Worm (Caenorhabditis elegans): Measurements from ENCODE around the gene ttr-23.

The ttr-23 gene

ce11 chrV:10555239-10555638, 34.4 kb downstream of the ttr-23 start, which contains the start of gene F32G8.3:
Gene F32G8.3 (minus strand): TSS chrV:10555339.
- TF ChIP-seq aly-2 (tag; optimal IDR thresholded peaks at IDR 0.05) = no peak
- TF ChIP-seq zag-1 (tag; optimal IDR thresholded peaks at IDR 0.05) = no peak
- TF ChIP-seq Y55F3AM.14 (GFP tag; optimal IDR thresholded peaks at IDR 0.05) = no peak
- TF ChIP-seq ama-1 (optimal IDR thresholded peaks at IDR 0.05) = no peak
- TF ChIP-seq lin-39 (tag; optimal IDR thresholded peaks at IDR 0.05) = no peak
- no peak for TF ChIP-seq skn-1 (tag; optimal IDR thresholded peaks at IDR 0.05)
- TF ChIP-seq nhr-23 (tag; optimal IDR thresholded peaks at IDR 0.05) = no peak
- TF ChIP-seq nhr-6 (tag; optimal IDR thresholded peaks at IDR 0.05) = no peak
- no peak for TF ChIP-seq nhr-11 (tag; optimal IDR thresholded peaks at IDR 0.05)
- TF ChIP-seq elt-1 (tag; optimal IDR thresholded peaks at IDR 0.05) = no peak
- no peak for TF ChIP-seq ZK546.5 (tag; optimal IDR thresholded peaks at IDR 0.05)
- TF ChIP-seq sma-3 (GFP tag; optimal IDR thresholded peaks at IDR 0.05) = no peak
- TF ChIP-seq snpc-4 (tag; optimal IDR thresholded peaks at IDR 0.05) = no peak
- TF ChIP-seq lin-11 (tag; optimal IDR thresholded peaks at IDR 0.05) = no peak
- no peak for TF ChIP-seq ztf-4 (tag; optimal IDR thresholded peaks at IDR 0.05)
- TF ChIP-seq nhr-25 (tag; optimal IDR thresholded peaks at IDR 0.05) = no peak
- TF ChIP-seq mdl-1 (tag; optimal IDR thresholded peaks at IDR 0.05) = no peak

- no peak for TF ChIP-seq ZK546.5 (tag; optimal IDR thresholded peaks at IDR 0.05)
- TF ChIP-seq blmp-1 (tag; optimal IDR thresholded peaks at IDR 0.05; ENCODE audit: insufficient read depth) = no peak
- no peak for TF ChIP-seq F13H6.1 (tag; optimal IDR thresholded peaks at IDR 0.05)
- TF ChIP-seq aly-2 (tag; optimal IDR thresholded peaks at IDR 0.05) = no peak
- TF ChIP-seq unc-62 (GFP tag; optimal IDR thresholded peaks at IDR 0.05) = no peak
- no peak for TF ChIP-seq skn-1 (tag; optimal IDR thresholded peaks at IDR 0.05)
- TF ChIP-seq ceh-82 (tag; optimal IDR thresholded peaks at IDR 0.05) = no peak
- TF ChIP-seq sma-3 (GFP tag; optimal IDR thresholded peaks at IDR 0.05) = no peak
- TF ChIP-seq alr-1 (tag; optimal IDR thresholded peaks at IDR 0.05) = no peak
Observed at ce11 chrV:10549717-10550116, 39.9 kb downstream of the ttr-23 start, which contains the start of gene F32G8.2. Gene F32G8.2 (plus strand): TSS chrV:10550017.

ce11 chrV:10548981-10549380, 40.7 kb downstream of the ttr-23 start, which contains the start of gene srd-34:
Gene srd-34 (minus strand): TSS chrV:10549081.
- no peak for TF ChIP-seq lin-11 (tag; optimal IDR thresholded peaks at IDR 0.05)
- no peak for TF ChIP-seq zag-1 (tag; optimal IDR thresholded peaks at IDR 0.05)
- TF ChIP-seq gmeb-1 (tag; optimal IDR thresholded peaks at IDR 0.05) = no peak
- TF ChIP-seq lin-13 (GFP tag; optimal IDR thresholded peaks at IDR 0.05) = no peak
- TF ChIP-seq nhr-237 (tag; optimal IDR thresholded peaks at IDR 0.05) = no peak
- TF ChIP-seq sma-3 (GFP tag; optimal IDR thresholded peaks at IDR 0.05) = no peak
- TF ChIP-seq unc-55 (GFP tag; optimal IDR thresholded peaks at IDR 0.05) = no peak
- no peak for TF ChIP-seq lsy-2 (tag; optimal IDR thresholded peaks at IDR 0.05)
- no peak for TF ChIP-seq unc-62 (GFP tag; optimal IDR thresholded peaks at IDR 0.05)
- no peak for TF ChIP-seq elt-1 (tag; optimal IDR thresholded peaks at IDR 0.05)
- TF ChIP-seq ceh-16 (tag; optimal IDR thresholded peaks at IDR 0.05) = no peak
- TF ChIP-seq Y55F3AM.14 (GFP tag; optimal IDR thresholded peaks at IDR 0.05) = no peak
- no peak for TF ChIP-seq nhr-25 (tag; optimal IDR thresholded peaks at IDR 0.05)
- TF ChIP-seq ztf-11 (tag; optimal IDR thresholded peaks at IDR 0.05) = no peak
- TF ChIP-seq fos-1 (tag; optimal IDR thresholded peaks at IDR 0.05) = no peak

ce11 chrV:10546749-10547148, 42.9 kb downstream of the ttr-23 start, which contains the start of gene F25D1.5:
Gene F25D1.5 (minus strand): TSS chrV:10546783.
- TF ChIP-seq ceh-82 (tag; optimal IDR thresholded peaks at IDR 0.05) (no peak), lin-39 (tag; optimal IDR thresholded peaks at IDR 0.05) (no peak), fos-1 (tag; optimal IDR thresholded peaks at IDR 0.05) (peak; percentile 41), sma-9 (GFP tag; optimal IDR thresholded peaks at IDR 0.05) (peak; percentile 59), sma-9 (tag; optimal IDR thresholded peaks at IDR 0.05) (no peak), elt-1 (tag; optimal IDR thresholded peaks at IDR 0.05) (no peak), nhr-237 (tag; optimal IDR thresholded peaks at IDR 0.05) (no peak), nhr-77 (tag; optimal IDR thresholded peaks at IDR 0.05) (peak; percentile 27), gmeb-1 (tag; optimal IDR thresholded peaks at IDR 0.05) (no peak), nhr-12 (tag; optimal IDR thresholded peaks at IDR 0.05) (no peak), crh-2 (tag; optimal IDR thresholded peaks at IDR 0.05) (peak; percentile 24)

- no peak for TF ChIP-seq egl-27 (tag; optimal IDR thresholded peaks at IDR 0.05)
- no peak for TF ChIP-seq zag-1 (tag; optimal IDR thresholded peaks at IDR 0.05)
- TF ChIP-seq F13H6.1 (tag; optimal IDR thresholded peaks at IDR 0.05) = no peak
- no peak for TF ChIP-seq nhr-6 (tag; optimal IDR thresholded peaks at IDR 0.05)
- TF ChIP-seq gmeb-1 (tag; optimal IDR thresholded peaks at IDR 0.05) = no peak
- TF ChIP-seq nhr-77 (tag; optimal IDR thresholded peaks at IDR 0.05) = no peak
- TF ChIP-seq nhr-237 (tag; optimal IDR thresholded peaks at IDR 0.05) = no peak
Observed at ce11 chrV:10540024-10540423, 49.6 kb downstream of the ttr-23 start, which contains the start of gene degt-1. Gene degt-1 (plus strand): TSS chrV:10540324.

Data from whole organism, L2 larva.